Worm (Caenorhabditis elegans) whole organism, young adult: ENCODE results near the gene hpo-9.
A peak's percentile ranks its signal among the peaks of the same experiment; 100 is the strongest.

Experiments used
- F33H1.4 ChIP-seq: fragments of 200-800 bp; sonication (Bioruptor generic); IDR thresholded peaks from 2 replicates; pipeline ENCODE4 v1.3.6; 2022; ENCODE audit warnings: missing genetic modification reagents, missing genetic modification characterization, missing compliant biosample characterization
- F37B4.10 ChIP-seq: fragments of 200-800 bp; sonication (Bioruptor generic); IDR thresholded peaks from 2 replicates; pipeline ENCODE4 v1.3.6; 2022; ENCODE audit warnings: missing genetic modification characterization, missing compliant biosample characterization
- F57A8.1 ChIP-seq: fragments of 200-800 bp; sonication (Bioruptor generic); optimal IDR thresholded peaks from 2 replicates; lab custom pipeline; 2018; ENCODE audit warnings: mild to moderate bottlenecking, missing genetic modification characterization, moderate library complexity, missing compliant biosample characterization
- K12H6.12 ChIP-seq: fragments of 200-800 bp; sonication (Bioruptor generic); optimal IDR thresholded peaks from 2 replicates; lab custom pipeline; 2018; ENCODE audit warnings: mild to moderate bottlenecking, missing genetic modification characterization, missing compliant biosample characterization
- Y56A3A.18 ChIP-seq: fragments of 200-800 bp; sonication (Bioruptor generic); IDR thresholded peaks from 2 replicates; pipeline ENCODE4 v1.3.6; 2022; ENCODE audit warnings: missing genetic modification reagents, missing genetic modification characterization, missing compliant biosample characterization
- Y95B8A.8 ChIP-seq: fragments of 200-800 bp; sonication (Bioruptor generic); IDR thresholded peaks from 2 replicates; pipeline ENCODE4 v1.3.6; 2022; ENCODE audit warnings: missing genetic modification reagents, missing genetic modification characterization, missing compliant biosample characterization
- ZK185.1 ChIP-seq: sonication (generic microtip); optimal IDR thresholded peaks from 2 replicates; lab custom pipeline; 2016; ENCODE audit warnings: mild to moderate bottlenecking, missing genetic modification characterization, missing compliant biosample characterization; ENCODE audit not compliant: poor library complexity, severe bottlenecking
- akir-1 ChIP-seq: fragments of 200-800 bp; sonication (Bioruptor generic); optimal IDR thresholded peaks from 2 replicates; lab custom pipeline; 2018; ENCODE audit warnings: mild to moderate bottlenecking, missing genetic modification characterization, moderate library complexity, missing compliant biosample characterization
- aptf-2 ChIP-seq: fragments of 200-800 bp; sonication (Bioruptor generic); conservative IDR thresholded peaks from 2 replicates; pipeline ENCODE4 v1.3.6; 2022; ENCODE audit warnings: missing genetic modification reagents, missing genetic modification characterization, missing compliant biosample characterization
- atf-7 ChIP-seq: sonication (generic microtip); optimal IDR thresholded peaks from 2 replicates; lab custom pipeline; 2017; ENCODE audit warnings: mild to moderate bottlenecking, missing genetic modification characterization, missing compliant biosample characterization
- bed-1 ChIP-seq: fragments of 200-800 bp; sonication (Bioruptor generic); IDR thresholded peaks from 2 replicates; pipeline ENCODE4 v1.3.6; 2022; ENCODE audit warnings: missing genetic modification reagents, missing genetic modification characterization, missing compliant biosample characterization
- cebp-1 ChIP-seq, 2 experiments: fragments of 200-800 bp in 1 of 2; sonication (Bioruptor generic) in 1 of 2; sonication (generic microtip) in 1 of 2; IDR thresholded peaks in 1 of 2; optimal IDR thresholded peaks in 1 of 2; 2 replicates each; pipeline versions ENCODE4 v1.3.6 to Lab custom; 2017 to 2022; ENCODE audit warnings: missing compliant biosample characterization in 2 of 2, missing genetic modification characterization in 2 of 2, mild to moderate bottlenecking in 1 of 2, missing genetic modification reagents in 1 of 2, moderate library complexity in 1 of 2
- cebp-2 ChIP-seq: fragments of 200-800 bp; sonication (Bioruptor generic); IDR thresholded peaks from 2 replicates; pipeline ENCODE4 v1.3.6; 2022; ENCODE audit warnings: missing genetic modification characterization, missing compliant biosample characterization
- ceh-100 ChIP-seq: fragments of 200-800 bp; sonication (Bioruptor generic); IDR thresholded peaks from 2 replicates; pipeline ENCODE4 v1.3.6; 2022; ENCODE audit warnings: missing genetic modification reagents, missing genetic modification characterization, missing compliant biosample characterization
- ceh-40 ChIP-seq: fragments of 200-800 bp; sonication (Bioruptor generic); IDR thresholded peaks from 2 replicates; pipeline ENCODE4 v1.3.6; 2022; ENCODE audit warnings: missing genetic modification characterization, missing compliant biosample characterization
- ceh-79 ChIP-seq: sonication (generic microtip); optimal IDR thresholded peaks from 2 replicates; lab custom pipeline; 2017; ENCODE audit warnings: mild to moderate bottlenecking, missing genetic modification characterization, missing compliant biosample characterization
- dpff-1 ChIP-seq: sonication (generic microtip); optimal IDR thresholded peaks from 2 replicates; lab custom pipeline; 2017; ENCODE audit warnings: mild to moderate bottlenecking, missing genetic modification characterization, missing compliant biosample characterization
- dpl-1 ChIP-seq: fragments of 150-350 bp; optimal IDR thresholded peaks from 2 replicates; lab custom pipeline; 2014; ENCODE audit warnings: missing biosample characterization, missing genetic modification reagents, missing genetic modification characterization
- efl-1 ChIP-seq: fragments of 150-350 bp; optimal IDR thresholded peaks from 2 replicates; lab custom pipeline; 2014; ENCODE audit warnings: missing biosample characterization, missing genetic modification reagents, missing genetic modification characterization
- ets-4 ChIP-seq: fragments of 200-800 bp; sonication (Bioruptor generic); optimal IDR thresholded peaks from 2 replicates; lab custom pipeline; 2018; ENCODE audit warnings: mild to moderate bottlenecking, missing genetic modification characterization, missing compliant biosample characterization
- gei-17 ChIP-seq: fragments of 200-800 bp; sonication (Bioruptor generic); optimal IDR thresholded peaks from 2 replicates; lab custom pipeline; 2018; ENCODE audit warnings: mild to moderate bottlenecking, missing genetic modification characterization, missing compliant biosample characterization
- hrde-1 ChIP-seq: sonication (generic microtip); optimal IDR thresholded peaks from 2 replicates; lab custom pipeline; 2016; ENCODE audit warnings: missing genetic modification characterization, mild to moderate bottlenecking, missing compliant biosample characterization, moderate library complexity, missing genotype, missing genetic modification reagents, borderline replicate concordance
- hsf-1 ChIP-seq: fragments of 200-800 bp; sonication (Bioruptor generic); IDR thresholded peaks from 2 replicates; pipeline ENCODE4 v1.3.6; 2022; ENCODE audit warnings: missing genetic modification reagents, missing genetic modification characterization, missing compliant biosample characterization
- lin-35 ChIP-seq, 3 experiments: fragments of 150-350 bp in 2 of 3; sonication (generic microtip) in 1 of 3; optimal IDR thresholded peaks; 2 replicates each; lab custom pipeline; 2014 to 2018; ENCODE audit warnings: missing biosample characterization in 3 of 3, missing genetic modification characterization in 3 of 3, missing genetic modification reagents in 3 of 3
- lin-54 ChIP-seq: fragments of 200-800 bp; sonication (Bioruptor generic); optimal IDR thresholded peaks from 2 replicates; lab custom pipeline; 2018; ENCODE audit warnings: mild to moderate bottlenecking, missing genetic modification characterization, missing compliant biosample characterization
- lir-1 ChIP-seq: fragments of 200-800 bp; sonication (Bioruptor generic); conservative IDR thresholded peaks from 2 replicates; pipeline ENCODE4 v1.3.6; 2022; ENCODE audit warnings: missing genetic modification reagents, missing genetic modification characterization, missing compliant biosample characterization
- madf-3 ChIP-seq: fragments of 200-800 bp; sonication (Bioruptor generic); IDR thresholded peaks from 2 replicates; pipeline ENCODE4 v1.3.6; 2022; ENCODE audit warnings: missing genetic modification reagents, missing genetic modification characterization, missing compliant biosample characterization
- mcd-1 ChIP-seq: fragments of 200-800 bp; sonication (Bioruptor generic); IDR thresholded peaks from 2 replicates; pipeline ENCODE4 v1.3.6; 2022; ENCODE audit warnings: missing genetic modification reagents, missing genetic modification characterization, missing compliant biosample characterization
- mel-28 ChIP-seq: sonication (generic microtip); optimal IDR thresholded peaks from 2 replicates; lab custom pipeline; 2016; ENCODE audit warnings: borderline replicate concordance, mild to moderate bottlenecking, missing genetic modification characterization, missing compliant biosample characterization
- nfya-1 ChIP-seq: sonication (generic microtip); optimal IDR thresholded peaks from 2 replicates; lab custom pipeline; 2017; ENCODE audit warnings: antibody characterized with exemption, missing compliant biosample characterization, missing genetic modification characterization, borderline replicate concordance; ENCODE audit not compliant: insufficient read depth
- nfyb-1 ChIP-seq: fragments of 200-800 bp; sonication (Bioruptor generic); IDR thresholded peaks from 2 replicates; pipeline ENCODE4 v1.3.6; 2022; ENCODE audit warnings: missing genetic modification reagents, missing genetic modification characterization, missing compliant biosample characterization
- nhr-120 ChIP-seq: fragments of 200-800 bp; sonication (Bioruptor generic); IDR thresholded peaks from 2 replicates; pipeline ENCODE4 v1.3.6; 2022; ENCODE audit warnings: missing genetic modification characterization, missing compliant biosample characterization
- nhr-80 ChIP-seq: sonication (generic microtip); optimal IDR thresholded peaks from 2 replicates; lab custom pipeline; 2016; ENCODE audit warnings: missing genetic modification characterization, missing compliant biosample characterization
- pbrm-1 ChIP-seq: fragments of 200-800 bp; sonication (Bioruptor generic); IDR thresholded peaks from 2 replicates; pipeline ENCODE4 v1.3.6; 2022; ENCODE audit warnings: missing genetic modification reagents, missing genetic modification characterization, missing compliant biosample characterization
- rcor-1 ChIP-seq: fragments of 200-800 bp; sonication (Bioruptor generic); IDR thresholded peaks from 2 replicates; pipeline ENCODE4 v1.3.6; 2022; ENCODE audit warnings: missing genetic modification reagents, missing genetic modification characterization, missing compliant biosample characterization
- rec-8 ChIP-seq, 2 experiments: sonication (generic microtip); optimal IDR thresholded peaks; 2 replicates each; lab custom pipeline; 2016; ENCODE audit warnings: mild to moderate bottlenecking in 2 of 2, missing genetic modification characterization in 2 of 2, missing genetic modification reagents in 2 of 2, missing genotype in 2 of 2, missing biosample characterization in 1 of 2, missing compliant biosample characterization in 1 of 2, moderate library complexity in 1 of 2
- rpc-1 ChIP-seq, 2 experiments: fragments of 150-350 bp in 1 of 2; sonication (generic microtip) in 1 of 2; optimal IDR thresholded peaks; 2 replicates each; lab custom pipeline; 2014 to 2018; ENCODE audit warnings: missing biosample characterization in 1 of 2, missing genetic modification characterization in 1 of 2, missing genetic modification reagents in 1 of 2, missing genotype in 1 of 2
- sdz-38 ChIP-seq: sonication (generic microtip); optimal IDR thresholded peaks from 2 replicates; lab custom pipeline; 2016; ENCODE audit warnings: missing genotype, missing genetic modification characterization, missing compliant biosample characterization
- snpc-1.3 ChIP-seq: sonication (generic microtip); optimal IDR thresholded peaks from 2 replicates; lab custom pipeline; 2017; ENCODE audit warnings: missing genetic modification characterization, mild to moderate bottlenecking, missing compliant biosample characterization, antibody characterized with exemption, moderate library complexity, missing genotype, missing genetic modification reagents; ENCODE audit not compliant: insufficient read depth
- somi-1 ChIP-seq: fragments of 200-800 bp; sonication (Bioruptor generic); optimal IDR thresholded peaks from 2 replicates; lab custom pipeline; 2018; ENCODE audit warnings: mild to moderate bottlenecking, missing genetic modification characterization, missing compliant biosample characterization
- tbp1 ChIP-seq: fragments of 200-800 bp; sonication (Bioruptor generic); optimal IDR thresholded peaks from 2 replicates; lab custom pipeline; 2018; ENCODE audit warnings: mild to moderate bottlenecking, missing genetic modification characterization, missing compliant biosample characterization
- tbx-9 ChIP-seq: sonication (generic microtip); optimal IDR thresholded peaks from 2 replicates; lab custom pipeline; 2016; ENCODE audit warnings: borderline replicate concordance, missing genetic modification characterization, inconsistent platforms, missing compliant biosample characterization
- unc-62 ChIP-seq: fragments of 150-350 bp; optimal IDR thresholded peaks from 2 replicates; lab custom pipeline; 2014; ENCODE audit warnings: missing biosample characterization, missing genetic modification reagents, missing genetic modification characterization
- zfh-2 ChIP-seq: fragments of 200-800 bp; sonication (Bioruptor generic); conservative IDR thresholded peaks from 2 replicates; pipeline ENCODE4 v1.3.6; 2022; ENCODE audit warnings: missing genetic modification reagents, missing genetic modification characterization, missing compliant biosample characterization
- ztf-25 ChIP-seq: fragments of 200-800 bp; sonication (Bioruptor generic); IDR thresholded peaks from 2 replicates; pipeline ENCODE4 v1.3.6; 2022; ENCODE audit warnings: missing genetic modification reagents, missing genetic modification characterization, missing compliant biosample characterization
- ztf-28 ChIP-seq: fragments of 200-800 bp; sonication (Bioruptor generic); IDR thresholded peaks from 2 replicates; pipeline ENCODE4 v1.3.6; 2022; ENCODE audit warnings: missing genetic modification reagents, missing genetic modification characterization, missing compliant biosample characterization
- ztf-6 ChIP-seq: fragments of 200-800 bp; sonication (Bioruptor generic); IDR thresholded peaks from 2 replicates; pipeline ENCODE4 v1.3.6; 2022; ENCODE audit warnings: missing genetic modification reagents, missing genetic modification characterization, missing compliant biosample characterization

hpo-9 gene

DNA sequence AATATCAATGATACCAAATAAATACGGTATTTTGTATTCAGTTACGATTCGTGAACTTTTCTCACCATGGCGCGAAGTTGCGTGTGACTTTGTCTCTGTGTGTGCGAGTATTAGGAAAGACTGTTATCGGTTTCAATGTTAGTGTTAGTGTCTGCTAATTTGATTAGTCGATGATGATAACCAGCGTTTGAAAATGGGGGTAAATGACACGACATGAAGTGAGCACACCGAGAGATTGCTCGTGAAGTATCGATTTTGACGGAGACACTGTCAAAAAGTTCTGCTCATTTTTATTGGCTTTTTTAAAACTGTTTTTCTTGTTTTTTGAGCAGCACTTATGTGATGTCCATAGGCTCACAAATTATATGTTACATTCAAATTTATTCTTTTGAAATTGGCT, 38.5 kb downstream of the hpo-9 start:
- peak; percentile 73 for TF ChIP-seq ets-4 (GFP tag; lab: Kevin White, UChicago)
- TF ChIP-seq somi-1 (GFP tag; lab: Kevin White, UChicago), result peak; percentile 30
- peak; percentile 8 for TF ChIP-seq ZK185.1 (tag; lab: Kevin White, UChicago)
- no peak for TF ChIP-seq lir-1 (GFP tag; lab: Robert Waterston, UW)
- TF ChIP-seq dpff-1 (tag; lab: Kevin White, UChicago), result peak; percentile 1
- no peak for TF ChIP-seq rec-8 (tag; optimal IDR thresholded peaks at IDR 0.05; lab: Kevin White, UChicago)
- TF ChIP-seq ceh-79 (tag; lab: Kevin White, UChicago), result no peak
- 0 out of 2 replicates have a peak, but pooled peaks have one; percentile 21 for TF ChIP-seq F33H1.4 (GFP tag; lab: Robert Waterston, UW)
- no peak for TF ChIP-seq nfya-1 (tag; lab: Kevin White, UChicago)
- TF ChIP-seq rcor-1 (GFP tag; lab: Robert Waterston, UW), result no peak
- peak; percentile 95 for TF ChIP-seq nhr-80
- TF ChIP-seq cebp-1 (GFP tag; IDR thresholded peaks at IDR 0.05; lab: Robert Waterston, UW), result peak; percentile 32; the same call in 1 of the 2 replicates
- TF ChIP-seq cebp-1 (tag; optimal IDR thresholded peaks at IDR 0.05; lab: Kevin White, UChicago), result peak; percentile 65
- TF ChIP-seq mcd-1, result no peak
- no peak for TF ChIP-seq gei-17 (GFP tag; lab: Kevin White, UChicago)
- peak; percentile 72 for TF ChIP-seq hsf-1 (GFP tag; lab: Robert Waterston, UW)
- TF ChIP-seq ztf-6 (GFP tag; lab: Robert Waterston, UW), result no peak
- no peak for TF ChIP-seq nhr-120
- no peak for TF ChIP-seq snpc-1.3 (tag; lab: Kevin White, UChicago)
- 0 out of 2 replicates have a peak, but pooled peaks have one; percentile 54 for TF ChIP-seq Y56A3A.18 (GFP tag; lab: Robert Waterston, UW)
- no peak for TF ChIP-seq ztf-28 (GFP tag; lab: Robert Waterston, UW)
- 0 out of 2 replicates have a peak, but pooled peaks have one; percentile 42 for TF ChIP-seq Y95B8A.8 (GFP tag; lab: Robert Waterston, UW)
- TF ChIP-seq bed-1, result no peak
- TF ChIP-seq ceh-40 (GFP tag; lab: Robert Waterston, UW), result 0 out of 2 replicates have a peak, but pooled peaks have one; percentile 45
- TF ChIP-seq dpl-1 (GFP tag; lab: Kevin White, UChicago), result no peak
- TF ChIP-seq efl-1 (GFP tag; lab: Kevin White, UChicago), result no peak
- no peak for TF ChIP-seq aptf-2 (GFP tag; lab: Robert Waterston, UW)
- no peak for TF ChIP-seq zfh-2 (GFP tag; lab: Robert Waterston, UW)
- no peak for TF ChIP-seq ceh-100
- TF ChIP-seq sdz-38 (tag; lab: Kevin White, UChicago), result no peak
- TF ChIP-seq lin-54, result peak; percentile 35
- TF ChIP-seq atf-7 (tag; lab: Kevin White, UChicago), result peak; percentile 40
- TF ChIP-seq madf-3 (GFP tag; lab: Robert Waterston, UW), result peak; percentile 93
- TF ChIP-seq tbp1 (GFP tag; lab: Kevin White, UChicago), result peak; percentile 45
- TF ChIP-seq lin-35 (GFP tag; optimal IDR thresholded peaks at IDR 0.05; lab: Kevin White, UChicago), result no peak
- TF ChIP-seq nfyb-1 (GFP tag; lab: Robert Waterston, UW), result peak; percentile 73; the same call in 1 of the 2 replicates
- no peak for TF ChIP-seq rpc-1 (optimal IDR thresholded peaks at IDR 0.05; lab: Kevin White, UChicago)
- no peak for TF ChIP-seq rpc-1 (tag; optimal IDR thresholded peaks at IDR 0.05; lab: Kevin White, UChicago)
- TF ChIP-seq ztf-25, result 0 out of 2 replicates have a peak, but pooled peaks have one; percentile 59
- TF ChIP-seq mel-28 (tag; lab: Kevin White, UChicago), result no peak
- no peak for TF ChIP-seq K12H6.12 (tag; lab: Kevin White, UChicago)
- TF ChIP-seq tbx-9 (tag; lab: Kevin White, UChicago), result peak; percentile 78
- peak; percentile 82 for TF ChIP-seq hrde-1 (tag; lab: Kevin White, UChicago)
- no peak for TF ChIP-seq unc-62 (GFP tag; lab: Kevin White, UChicago)
- TF ChIP-seq akir-1 (GFP tag; lab: Kevin White, UChicago), result no peak
- no peak for TF ChIP-seq F37B4.10 (GFP tag; lab: Robert Waterston, UW)
- TF ChIP-seq cebp-2 (GFP tag; lab: Robert Waterston, UW), result no peak
- TF ChIP-seq pbrm-1 (GFP tag; lab: Robert Waterston, UW), result peak; percentile 39; the same call in 1 of the 2 replicates
- no peak for TF ChIP-seq F57A8.1 (GFP tag; lab: Kevin White, UChicago)
